Worm (Caenorhabditis elegans): ENCODE data around the gene mrps-16.

The mrps-16 gene

DNA sequence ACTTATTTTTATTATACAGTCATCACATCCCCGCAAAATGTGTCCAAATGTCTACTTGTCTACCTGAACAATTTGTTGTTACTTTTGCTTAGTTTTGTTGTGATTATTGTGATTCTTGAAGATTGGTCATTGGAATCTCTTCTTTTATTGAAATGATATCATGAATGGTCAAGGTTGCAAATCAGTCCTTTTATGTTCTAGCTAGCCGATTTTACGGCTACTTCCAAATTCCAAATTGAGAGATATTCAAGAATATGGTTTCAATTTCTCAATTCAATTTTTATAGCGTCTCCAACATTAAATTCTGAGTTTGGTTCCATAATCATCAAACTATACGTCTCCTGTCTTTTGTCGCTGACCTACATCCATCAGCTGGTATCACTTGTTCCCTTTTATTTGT, 22.9 kb upstream of the mrps-16 start:
- no peak for TF ChIP-seq nhr-21 (tag; optimal IDR thresholded peaks at IDR 0.05)
- no peak for TF ChIP-seq Y55F3AM.14 (GFP tag; optimal IDR thresholded peaks at IDR 0.05)
- no peak for TF ChIP-seq ZK546.5 (tag; optimal IDR thresholded peaks at IDR 0.05)

ce11 chrII:5453547-5453946, 20.6 kb upstream of the mrps-16 start, which contains the start of gene dhs-5:
Gene dhs-5 (plus strand): TSS chrII:5453847.
- TF ChIP-seq dmd-4 (tag; optimal IDR thresholded peaks at IDR 0.05) (no peak), sma-9 (GFP tag; optimal IDR thresholded peaks at IDR 0.05) (no peak), sma-9 (tag; optimal IDR thresholded peaks at IDR 0.05) (no peak), lsy-2 (tag; optimal IDR thresholded peaks at IDR 0.05) (no peak), nhr-12 (tag; optimal IDR thresholded peaks at IDR 0.05) (no peak), snpc-4 (tag; optimal IDR thresholded peaks at IDR 0.05) (no peak), gmeb-1 (tag; optimal IDR thresholded peaks at IDR 0.05) (no peak), R02D3.7 (tag; optimal IDR thresholded peaks at IDR 0.05) (no peak), unc-62 (GFP tag; optimal IDR thresholded peaks at IDR 0.05) (no peak), unc-39 (tag; optimal IDR thresholded peaks at IDR 0.05) (no peak), elt-3 (tag; optimal IDR thresholded peaks at IDR 0.05) (no peak), lin-13 (GFP tag; optimal IDR thresholded peaks at IDR 0.05) (no peak), ZK546.5 (tag; optimal IDR thresholded peaks at IDR 0.05) (no peak), nhr-129 (tag; optimal IDR thresholded peaks at IDR 0.05) (no peak), Y55F3AM.14 (GFP tag; optimal IDR thresholded peaks at IDR 0.05) (no peak), F13H6.1 (tag; optimal IDR thresholded peaks at IDR 0.05) (no peak), nhr-237 (tag; optimal IDR thresholded peaks at IDR 0.05) (no peak), elt-1 (tag; optimal IDR thresholded peaks at IDR 0.05) (no peak)

DNA sequence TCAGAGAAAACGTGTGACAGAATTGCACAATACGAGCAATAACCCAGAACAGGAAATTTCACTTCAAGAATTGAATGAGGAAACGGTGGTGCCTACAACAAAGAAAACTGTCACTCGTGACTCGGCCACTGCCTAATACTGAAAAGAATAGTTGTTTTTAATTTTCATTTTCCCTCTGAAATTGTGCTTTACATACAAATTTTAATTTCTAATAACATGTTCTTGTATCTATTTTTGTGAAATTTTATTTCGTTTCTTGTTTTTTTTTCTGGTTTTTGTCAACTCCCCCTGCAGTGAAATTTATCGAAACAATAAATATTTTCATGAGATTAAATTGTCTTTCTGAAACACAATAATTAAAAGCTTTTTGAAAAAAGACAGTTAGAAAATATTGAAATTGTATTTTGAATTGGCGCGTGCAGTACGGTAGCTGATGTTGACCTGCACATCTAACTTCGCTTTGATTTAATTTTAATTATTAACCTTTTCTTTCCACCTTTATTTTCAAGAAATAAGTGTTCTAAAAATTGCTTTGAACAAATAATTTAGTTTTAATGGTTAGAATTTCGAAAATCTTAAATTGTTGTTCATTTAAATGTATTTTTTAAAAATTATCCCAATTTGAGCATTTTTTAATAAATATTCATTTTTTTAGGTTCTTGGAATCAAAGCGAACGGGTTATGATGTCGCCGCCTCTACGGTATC, 18.4 kb upstream of the mrps-16 start, which contains the start of gene daz-1:
TSS of gene daz-1 (plus strand) at position 656 of the 706 bp plus-strand sequence.
- TF ChIP-seq Y55F3AM.14 (GFP tag; optimal IDR thresholded peaks at IDR 0.05): no peak
- TF ChIP-seq lin-11 (tag; optimal IDR thresholded peaks at IDR 0.05): no peak
- no peak for TF ChIP-seq crh-2 (tag; optimal IDR thresholded peaks at IDR 0.05)

DNA sequence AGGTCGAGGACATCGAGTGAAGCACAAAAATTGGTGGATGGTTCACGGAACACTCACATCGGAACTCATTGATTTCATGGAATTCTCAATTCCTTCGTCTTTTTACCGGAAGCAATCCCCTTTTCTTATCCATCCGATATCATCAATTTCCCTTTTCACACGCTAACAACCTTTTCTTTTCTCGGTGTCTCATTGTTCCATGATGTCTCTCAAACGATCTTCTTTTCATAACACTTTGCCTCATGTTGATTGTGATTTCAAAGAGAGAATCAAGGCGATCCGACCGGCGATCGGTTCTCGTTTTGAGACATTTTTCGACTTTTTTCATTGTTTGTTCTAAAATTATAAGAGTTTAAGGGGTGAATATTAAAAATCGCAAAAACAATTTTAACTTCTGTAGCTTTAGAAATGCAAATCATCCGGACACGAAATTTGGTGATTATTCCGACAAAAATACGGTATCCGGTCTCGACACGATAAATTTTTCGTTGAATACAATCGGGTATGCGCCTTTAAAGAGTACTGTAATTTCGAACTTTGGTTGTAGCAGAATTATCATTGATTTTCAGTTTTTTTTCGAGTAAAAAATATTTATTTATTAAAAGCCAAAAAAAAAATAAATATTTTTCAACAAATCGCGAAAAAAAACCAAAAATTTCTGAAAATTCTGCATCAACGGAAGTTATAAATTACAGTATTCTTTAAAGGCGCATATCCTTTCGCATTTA, 15.3 kb upstream of the mrps-16 start:
- TF ChIP-seq ceh-82 (tag; optimal IDR thresholded peaks at IDR 0.05): no peak
- TF ChIP-seq lsy-2 (tag; optimal IDR thresholded peaks at IDR 0.05): no peak
- TF ChIP-seq blmp-1 (tag; optimal IDR thresholded peaks at IDR 0.05; ENCODE audit: insufficient read depth): peak; percentile 54
- no peak for TF ChIP-seq C34F6.9 (tag; optimal IDR thresholded peaks at IDR 0.05)
- no peak for TF ChIP-seq unc-39 (tag; optimal IDR thresholded peaks at IDR 0.05)
- no peak for TF ChIP-seq nhr-6 (tag; optimal IDR thresholded peaks at IDR 0.05)
- no peak for TF ChIP-seq snpc-4 (tag; optimal IDR thresholded peaks at IDR 0.05)
- peak; percentile 34 for TF ChIP-seq fos-1 (tag; optimal IDR thresholded peaks at IDR 0.05)
- no peak for TF ChIP-seq alr-1 (tag; optimal IDR thresholded peaks at IDR 0.05)
- TF ChIP-seq nhr-237 (tag; optimal IDR thresholded peaks at IDR 0.05): no peak
- no peak for TF ChIP-seq dmd-4 (tag; optimal IDR thresholded peaks at IDR 0.05)
- TF ChIP-seq mbf-1 (tag; optimal IDR thresholded peaks at IDR 0.05): no peak
- TF ChIP-seq elt-3 (tag; optimal IDR thresholded peaks at IDR 0.05): no peak
- no peak for TF ChIP-seq elt-1 (tag; optimal IDR thresholded peaks at IDR 0.05)

- no peak for TF ChIP-seq nhr-25 (tag; optimal IDR thresholded peaks at IDR 0.05)
- no peak for TF ChIP-seq F13H6.1 (tag; optimal IDR thresholded peaks at IDR 0.05)
- peak; percentile 60 for TF ChIP-seq blmp-1 (tag; optimal IDR thresholded peaks at IDR 0.05; ENCODE audit: insufficient read depth)
- TF ChIP-seq ztf-11 (tag; optimal IDR thresholded peaks at IDR 0.05): no peak
- TF ChIP-seq fos-1 (tag; optimal IDR thresholded peaks at IDR 0.05): peak; percentile 43
- TF ChIP-seq sma-9 (GFP tag; optimal IDR thresholded peaks at IDR 0.05): peak; percentile 9
- no peak for TF ChIP-seq sma-9 (tag; optimal IDR thresholded peaks at IDR 0.05)
- TF ChIP-seq nhr-23 (tag; optimal IDR thresholded peaks at IDR 0.05): no peak
- TF ChIP-seq sma-3 (GFP tag; optimal IDR thresholded peaks at IDR 0.05): peak; percentile 68
- TF ChIP-seq lin-13 (GFP tag; optimal IDR thresholded peaks at IDR 0.05): no peak
Observed at ce11 chrII:5459534-5459933, 14.6 kb upstream of the mrps-16 start.

Measured in whole organism, L2 larva.